Fruit fly (Drosophila melanogaster): ENCODE results near the gene H2.0.

Gene H2.0

DNA sequence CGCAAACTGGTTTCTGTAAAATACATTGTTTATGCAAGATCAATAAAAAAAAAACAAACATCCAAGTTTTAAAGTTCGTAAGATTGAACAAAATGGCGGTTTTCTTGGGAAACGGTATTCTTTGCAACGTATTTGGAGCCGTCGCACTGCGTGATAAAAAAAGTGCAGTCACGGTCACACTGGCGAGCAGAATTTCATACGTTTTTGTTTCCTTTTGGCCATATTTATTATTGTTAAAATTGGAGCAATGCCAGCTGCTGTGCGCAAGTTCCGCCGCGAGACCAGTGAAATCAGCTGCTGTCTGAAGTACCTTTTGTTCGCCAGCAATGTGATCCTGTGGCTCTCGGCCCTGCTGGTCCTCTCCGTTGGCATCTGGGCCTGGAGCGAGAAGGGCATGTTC, 19.1 kb downstream of the H2.0 start, which contains the start of gene Tsp26A:
Gene Tsp26A (plus strand): TSS at position 164 of the 400 bp plus-strand sequence.
- peak; percentile 41 for TF ChIP-seq Eip78C (GFP tag)
- no peak for TF ChIP-seq CG11294 (GFP tag; IDR thresholded peaks at IDR 0.05)
- TF ChIP-seq esn (GFP tag; optimal IDR thresholded peaks at IDR 0.05): peak; percentile 9

DNA sequence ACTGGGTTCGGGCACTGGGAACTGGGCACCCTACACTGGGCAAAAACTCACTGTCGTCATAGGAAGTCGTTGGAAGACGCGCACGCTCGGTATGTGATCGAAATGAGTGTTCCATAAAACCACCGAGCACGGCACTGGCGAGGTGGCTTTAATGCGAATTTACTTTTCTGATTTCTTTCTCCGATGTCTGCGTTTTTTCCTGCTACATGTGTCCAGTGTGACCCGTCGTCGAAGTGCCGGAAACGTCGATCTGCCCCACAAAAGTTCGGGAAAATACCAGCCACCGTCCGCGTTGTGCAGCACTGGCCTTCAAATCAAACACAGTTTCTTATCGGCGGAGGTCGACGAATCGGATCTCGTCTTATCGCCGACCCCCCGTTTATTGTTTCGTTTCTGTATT, 20.0 kb downstream of the H2.0 start, which contains the start of gene Kdm5:
Gene Kdm5 (minus strand): TSS at position 255 of the 400 bp plus-strand sequence.
- TF ChIP-seq Ets96B (tag; optimal IDR thresholded peaks at IDR 0.05) (no peak), svp (GFP tag) (peak; percentile 96), CG4318 (GFP tag; optimal IDR thresholded peaks at IDR 0.05) (no peak), CG6163 (GFP tag; IDR thresholded peaks at IDR 0.05) (0 out of 3 replicates have a peak, but pooled peaks have one; percentile 16), eg (GFP tag; IDR thresholded peaks at IDR 0.05) (peak; percentile 41; the same call in 1 of the 3 replicates), vri (GFP tag; optimal IDR thresholded peaks at IDR 0.05) (peak; percentile 28), esn (GFP tag; optimal IDR thresholded peaks at IDR 0.05) (peak; percentile 23), CG15336 (GFP tag; IDR thresholded peaks at IDR 0.05) (peak; percentile 45; the same call in 1 of the 2 replicates), ss (GFP tag; optimal IDR thresholded peaks at IDR 0.05) (peak in 1 of 2 experiments; percentile 7), CG6854 (GFP tag; optimal IDR thresholded peaks at IDR 0.05) (peak; percentile 20), Sox14 (GFP tag; optimal IDR thresholded peaks at IDR 0.05) (peak; percentile 41), CG8119 (GFP tag; IDR thresholded peaks at IDR 0.05) (0 out of 3 replicates have a peak, but pooled peaks have one; percentile 26), CG10669 (GFP tag; optimal IDR thresholded peaks at IDR 0.05) (no peak), Eip78C (GFP tag) (peak; percentile 43), Met (GFP tag; optimal IDR thresholded peaks at IDR 0.05) (peak; percentile 17), fkh (GFP tag; optimal IDR thresholded peaks at IDR 0.05) (no peak), Eip75B (GFP tag; optimal IDR thresholded peaks at IDR 0.05) (peak; percentile 17), lz (GFP tag; optimal IDR thresholded peaks at IDR 0.05) (no peak)

DNA sequence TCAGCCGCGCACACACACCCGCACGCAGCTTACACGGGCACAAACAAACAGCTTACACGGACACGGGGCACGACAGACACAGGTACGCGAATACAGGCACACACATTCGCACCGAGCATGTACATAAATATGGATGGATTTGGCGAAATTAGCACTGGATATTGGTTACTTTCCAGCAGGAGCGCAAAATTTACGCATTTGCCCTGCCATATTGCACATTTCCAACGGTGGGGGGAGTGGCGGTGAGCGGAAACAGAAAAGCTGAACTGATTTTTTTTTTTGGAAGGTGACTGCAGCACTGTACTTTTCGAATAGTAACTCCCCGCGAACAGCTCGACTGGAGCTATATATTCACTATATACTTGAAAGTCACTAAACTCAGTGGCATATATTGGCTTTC, 20.8 kb downstream of the H2.0 start:
- TF ChIP-seq CG15336 (GFP tag; IDR thresholded peaks at IDR 0.05) (peak; percentile 11; the same call in 1 of the 2 replicates), Lpt (GFP tag; optimal IDR thresholded peaks at IDR 0.05) (no peak)

DNA sequence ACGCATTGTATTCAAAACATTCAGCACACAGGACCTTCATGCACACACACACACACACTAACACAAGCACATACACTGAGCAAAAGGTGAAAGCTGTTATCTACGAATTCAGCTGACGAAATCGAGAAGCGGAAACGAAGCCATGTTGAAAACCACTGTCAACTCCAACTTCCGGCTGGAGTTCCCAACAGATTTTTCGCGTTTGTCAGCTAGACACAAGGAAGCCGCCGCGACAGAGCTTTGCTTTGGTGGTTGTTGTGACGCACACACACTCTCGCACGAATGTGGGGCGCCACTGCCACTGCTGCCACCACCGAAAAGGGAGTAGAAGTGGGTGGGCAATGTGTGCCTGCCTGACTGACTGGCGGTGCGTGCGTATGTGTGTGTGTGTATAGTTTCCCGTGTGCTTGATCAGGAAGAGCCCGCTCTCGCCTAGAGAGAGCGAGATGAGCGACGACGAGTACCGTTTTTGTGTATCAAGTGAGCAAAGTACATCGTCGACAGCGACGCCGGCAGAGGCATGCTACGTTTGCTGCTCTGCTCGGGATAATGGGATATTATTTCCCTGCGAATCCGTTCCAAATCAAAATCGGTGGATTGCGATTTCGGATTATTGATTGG, 21.5 kb downstream of the H2.0 start:
- TF ChIP-seq CG10669 (GFP tag; optimal IDR thresholded peaks at IDR 0.05) (peak; percentile 39), Ets21C (GFP tag; optimal IDR thresholded peaks at IDR 0.05) (no peak), CG3032 (tag; optimal IDR thresholded peaks at IDR 0.05) (no peak), CG15336 (GFP tag; IDR thresholded peaks at IDR 0.05) (no peak), Lpt (GFP tag; optimal IDR thresholded peaks at IDR 0.05) (no peak), Sox102F (GFP tag; optimal IDR thresholded peaks at IDR 0.05) (no peak), salr (GFP tag; optimal IDR thresholded peaks at IDR 0.05) (peak in 1 of 2 experiments; percentile 8), Eip78C (GFP tag) (peak; percentile 71), svp (GFP tag) (no peak), CG6792 (GFP tag; optimal IDR thresholded peaks at IDR 0.05) (no peak), Sox15 (GFP tag; optimal IDR thresholded peaks at IDR 0.05) (no peak), OdsH (GFP tag; optimal IDR thresholded peaks at IDR 0.05) (no peak), Blimp-1 (GFP tag; optimal IDR thresholded peaks at IDR 0.05) (peak; percentile 50), Smox (GFP tag; optimal IDR thresholded peaks at IDR 0.05) (no peak), Ets96B (tag; optimal IDR thresholded peaks at IDR 0.05) (no peak), CG6854 (GFP tag; optimal IDR thresholded peaks at IDR 0.05) (peak; percentile 69), Hr4 (GFP tag; optimal IDR thresholded peaks at IDR 0.05) (no peak), CG11902 (GFP tag; optimal IDR thresholded peaks at IDR 0.05) (no peak), CG8632 (GFP tag; optimal IDR thresholded peaks at IDR 0.05) (peak; percentile 44), CG11762 (GFP tag; optimal IDR thresholded peaks at IDR 0.05; ENCODE audit: insufficient read depth) (no peak), CG34406 (GFP tag; optimal IDR thresholded peaks at IDR 0.05) (peak; percentile 29), fd59A (GFP tag; optimal IDR thresholded peaks at IDR 0.05) (peak; percentile 16), CG10631 (GFP tag; optimal IDR thresholded peaks at IDR 0.05) (no peak), Hr38 (GFP tag; optimal IDR thresholded peaks at IDR 0.05) (no peak), Eip75B (GFP tag; optimal IDR thresholded peaks at IDR 0.05) (no peak), Hr39 (GFP tag; optimal IDR thresholded peaks at IDR 0.05) (no peak), CG6276 (GFP tag; optimal IDR thresholded peaks at IDR 0.05) (peak; percentile 22), lz (GFP tag; optimal IDR thresholded peaks at IDR 0.05) (no peak), Met (GFP tag; optimal IDR thresholded peaks at IDR 0.05) (no peak), CG9139 (GFP tag; optimal IDR thresholded peaks at IDR 0.05) (peak; percentile 57), CG1621 (tag; optimal IDR thresholded peaks at IDR 0.05) (peak; percentile 37), dac (GFP tag; optimal IDR thresholded peaks at IDR 0.05) (no peak), spab (GFP tag; optimal IDR thresholded peaks at IDR 0.05) (peak; percentile 55)

Data from whole organism, prepupa.